Fruit fly (Drosophila melanogaster): ENCODE results near the gene SmD2.
A peak's percentile ranks its signal among the peaks of the same experiment; 100 is the strongest.

SmD2 gene

DNA sequence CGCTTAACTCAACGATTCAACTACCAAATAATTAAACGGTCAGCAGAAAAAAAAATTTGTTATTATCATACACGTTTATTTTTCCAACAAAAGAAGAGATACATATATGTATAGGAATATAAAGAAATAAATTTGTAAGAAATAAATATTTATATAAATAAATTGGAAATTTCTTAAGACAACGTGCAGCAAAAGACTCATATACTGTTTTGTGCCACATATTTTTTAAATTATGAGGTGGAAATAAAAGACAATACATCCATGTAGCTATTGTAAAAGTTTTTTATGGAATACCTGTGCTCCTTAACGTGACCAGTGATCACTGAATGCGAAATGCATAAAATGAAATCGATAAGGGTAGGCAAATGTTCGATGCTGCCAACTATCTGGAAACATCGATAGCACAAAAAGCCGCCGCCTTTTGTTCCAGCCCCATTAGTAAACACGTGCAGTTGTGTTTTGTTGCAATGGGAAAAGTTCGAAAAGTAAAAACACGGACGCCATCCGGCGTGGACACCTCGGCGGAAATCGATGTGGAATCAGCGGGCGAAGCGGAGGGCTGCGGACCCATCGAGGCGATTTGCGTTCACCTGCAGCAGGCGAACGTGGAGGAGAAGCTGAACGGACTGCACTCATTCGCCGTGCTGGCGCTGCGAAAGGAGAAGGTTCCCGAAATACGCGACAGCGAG, 23.0 kb upstream of the SmD2 start, which contains the start of gene CG10286:
TSS of gene CG10286 (plus strand) at position 416 of the 689 bp plus-strand sequence.
- TF ChIP-seq pad (GFP tag; optimal IDR thresholded peaks at IDR 0.05) (peak; percentile 3), tj (GFP tag; optimal IDR thresholded peaks at IDR 0.05) (peak; percentile 36), Mnt (GFP tag; optimal IDR thresholded peaks at IDR 0.05) (peak; percentile 97), CG11617 (GFP tag; optimal IDR thresholded peaks at IDR 0.05) (no peak), CG5204 (GFP tag; optimal IDR thresholded peaks at IDR 0.05) (no peak), bab1 (GFP tag; optimal IDR thresholded peaks at IDR 0.05) (peak; percentile 20), ovo (GFP tag; optimal IDR thresholded peaks at IDR 0.05) (no peak), CG14711 (tag; optimal IDR thresholded peaks at IDR 0.05) (peak; percentile 38), CG12768 (GFP tag; optimal IDR thresholded peaks at IDR 0.05) (no peak), CG7101 (tag; optimal IDR thresholded peaks at IDR 0.05) (peak; percentile 41), cic (GFP tag; optimal IDR thresholded peaks at IDR 0.05) (no peak), Crg-1 (GFP tag; optimal IDR thresholded peaks at IDR 0.05) (no peak), Clk (GFP tag; optimal IDR thresholded peaks at IDR 0.05) (no peak), CG1620 (GFP tag; optimal IDR thresholded peaks at IDR 0.05) (no peak), CG7045 (GFP tag; optimal IDR thresholded peaks at IDR 0.05) (no peak), cnc (optimal IDR thresholded peaks at IDR 0.05) (no peak), toe (GFP tag; optimal IDR thresholded peaks at IDR 0.05) (peak; percentile 37), Hr96 (GFP tag; optimal IDR thresholded peaks at IDR 0.05) (no peak), CG33017 (tag; optimal IDR thresholded peaks at IDR 0.05) (no peak), kay (GFP tag; ENCODE audit: borderline replicate concordance) (no peak)

DNA sequence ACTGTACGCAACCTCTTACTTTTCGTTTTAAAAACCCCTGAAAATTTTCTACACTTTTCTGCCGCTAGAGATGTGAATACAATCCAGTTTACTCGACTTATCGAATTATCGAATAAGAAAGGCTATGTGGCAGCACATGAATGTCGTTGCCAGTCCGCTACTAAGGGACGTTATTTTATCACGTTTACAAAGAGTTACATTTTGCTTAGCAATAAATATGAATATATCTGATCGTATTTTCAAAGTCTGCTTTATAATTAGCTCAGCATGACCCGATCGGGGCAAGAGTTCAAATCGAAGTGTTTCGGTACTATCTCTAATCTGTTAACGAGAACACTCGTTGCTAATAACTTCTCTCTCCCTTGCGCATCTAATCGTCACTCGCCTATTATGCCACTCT, 22.4 kb upstream of the SmD2 start, which contains the start of gene CG42724:
TSS of gene CG42724 (minus strand) at position 189 of the 400 bp plus-strand sequence.
- TF ChIP-seq CG12768 (GFP tag; optimal IDR thresholded peaks at IDR 0.05) (peak; percentile 16), toe (GFP tag; optimal IDR thresholded peaks at IDR 0.05) (peak; percentile 67), CG11617 (GFP tag; optimal IDR thresholded peaks at IDR 0.05) (peak; percentile 5), Hr96 (GFP tag; optimal IDR thresholded peaks at IDR 0.05) (no peak), tj (GFP tag; optimal IDR thresholded peaks at IDR 0.05) (no peak), Mnt (GFP tag; optimal IDR thresholded peaks at IDR 0.05) (peak; percentile 10)

DNA sequence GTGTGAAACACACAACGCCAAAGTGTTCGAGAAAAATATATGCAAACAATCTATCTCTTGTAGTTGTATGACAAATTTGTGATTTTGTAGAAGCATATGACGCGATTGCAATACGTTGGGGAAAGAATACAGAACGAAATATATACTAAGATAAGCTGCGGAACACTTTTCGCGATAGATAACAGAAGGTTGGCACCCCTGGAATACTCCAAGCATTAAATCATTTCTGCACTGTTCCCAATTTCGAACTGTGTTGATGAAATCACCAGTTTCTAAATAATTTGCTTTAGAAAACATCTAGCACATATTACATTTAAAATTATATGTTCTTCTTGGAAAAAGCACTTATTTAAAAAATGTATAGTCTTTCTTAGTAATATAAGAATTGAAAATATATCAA, 8.7 kb upstream of the SmD2 start:
- TF ChIP-seq kay (GFP tag; ENCODE audit: borderline replicate concordance) (peak; percentile 45), toe (GFP tag; optimal IDR thresholded peaks at IDR 0.05) (no peak)

DNA sequence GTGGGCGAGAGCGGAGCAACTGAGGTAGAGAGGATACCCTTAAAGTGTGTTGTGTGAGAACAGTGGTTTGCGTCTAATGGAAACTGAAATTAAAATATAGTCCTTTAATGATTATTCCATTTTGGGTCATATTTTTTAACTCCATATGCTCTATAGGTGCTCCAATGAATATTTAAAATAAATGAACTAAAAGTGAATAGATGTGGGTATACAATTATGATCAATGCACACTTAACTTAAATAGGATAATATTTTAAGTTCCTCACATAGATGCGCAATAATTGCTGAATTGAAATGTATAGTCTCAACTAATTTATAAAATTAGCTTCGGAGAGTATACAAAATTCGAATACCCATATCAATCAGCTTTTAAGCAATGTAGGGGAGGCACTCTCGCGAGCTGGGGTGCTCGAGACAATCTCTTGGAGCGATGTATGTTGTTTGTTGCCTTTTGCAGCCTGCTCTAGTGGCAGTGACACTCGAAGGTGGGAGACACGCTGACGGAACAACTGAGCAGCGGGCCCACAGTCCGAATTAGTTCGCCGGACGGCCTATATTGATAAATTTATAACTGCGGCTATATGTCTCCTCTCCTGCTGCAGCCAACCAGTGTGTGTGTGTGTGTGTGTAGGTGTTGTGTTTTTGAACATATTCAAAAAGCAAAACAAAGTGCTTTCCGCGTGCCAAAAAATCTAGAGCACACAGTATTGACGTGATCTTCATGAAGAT, 8.1 kb upstream of the SmD2 start:
- TF ChIP-seq tj (GFP tag; optimal IDR thresholded peaks at IDR 0.05) (peak; percentile 55), bab1 (GFP tag; optimal IDR thresholded peaks at IDR 0.05) (no peak), CG5204 (GFP tag; optimal IDR thresholded peaks at IDR 0.05) (peak; percentile 78), kay (GFP tag; ENCODE audit: borderline replicate concordance) (peak; percentile 61), cic (GFP tag; optimal IDR thresholded peaks at IDR 0.05) (peak; percentile 19), Crg-1 (GFP tag; optimal IDR thresholded peaks at IDR 0.05) (peak; percentile 22), ovo (GFP tag; optimal IDR thresholded peaks at IDR 0.05) (peak; percentile 6), CG7045 (GFP tag; optimal IDR thresholded peaks at IDR 0.05) (peak; percentile 70), CG7101 (tag; optimal IDR thresholded peaks at IDR 0.05) (peak; percentile 69), cnc (optimal IDR thresholded peaks at IDR 0.05) (no peak), CG33017 (tag; optimal IDR thresholded peaks at IDR 0.05) (peak; percentile 57), CG14711 (tag; optimal IDR thresholded peaks at IDR 0.05) (peak; percentile 53), Mnt (GFP tag; optimal IDR thresholded peaks at IDR 0.05) (peak; percentile 30), Hr96 (GFP tag; optimal IDR thresholded peaks at IDR 0.05) (peak; percentile 61), CG1620 (GFP tag; optimal IDR thresholded peaks at IDR 0.05) (peak; percentile 26), Clk (GFP tag; optimal IDR thresholded peaks at IDR 0.05) (peak; percentile 16), pad (GFP tag; optimal IDR thresholded peaks at IDR 0.05) (peak; percentile 60), toe (GFP tag; optimal IDR thresholded peaks at IDR 0.05) (peak; percentile 31), CG12768 (GFP tag; optimal IDR thresholded peaks at IDR 0.05) (peak; percentile 67), CG11617 (GFP tag; optimal IDR thresholded peaks at IDR 0.05) (peak; percentile 72)

DNA sequence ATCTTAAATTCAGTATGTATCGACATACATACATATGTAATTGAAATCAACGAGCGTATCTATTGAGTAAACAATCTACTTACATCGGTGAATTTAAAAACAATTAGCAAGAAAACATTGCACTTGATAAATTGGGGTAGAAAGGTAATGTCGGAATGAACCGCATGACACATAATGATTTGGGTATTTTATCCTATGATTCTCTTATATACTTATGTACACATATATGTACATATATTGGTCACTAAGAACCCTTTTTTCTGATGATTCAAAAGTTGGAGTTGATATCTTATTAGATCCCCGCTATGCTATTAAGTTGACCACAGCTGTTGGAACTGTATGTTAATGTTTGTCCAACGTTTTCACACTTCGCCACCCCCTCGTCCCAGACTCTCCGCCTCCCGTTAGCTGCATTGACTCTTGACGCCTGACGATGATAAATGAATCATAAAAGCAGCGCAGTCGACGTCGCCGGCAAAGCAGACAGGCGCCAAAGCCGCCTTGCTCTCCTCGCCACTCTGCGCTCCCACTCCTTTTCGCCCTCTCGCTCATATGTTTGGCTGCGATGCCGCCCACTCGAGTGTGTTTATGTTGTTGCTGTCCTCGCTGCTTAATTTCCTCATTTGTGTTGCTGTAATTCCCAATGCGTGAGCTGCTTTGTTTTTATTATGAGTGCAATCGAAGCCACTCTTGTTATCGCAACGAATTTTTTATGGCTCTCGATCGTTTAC, 7.3 kb upstream of the SmD2 start:
- TF ChIP-seq CG14711 (tag; optimal IDR thresholded peaks at IDR 0.05) (no peak), Hr96 (GFP tag; optimal IDR thresholded peaks at IDR 0.05) (no peak), Crg-1 (GFP tag; optimal IDR thresholded peaks at IDR 0.05) (no peak), CG7101 (tag; optimal IDR thresholded peaks at IDR 0.05) (no peak), ovo (GFP tag; optimal IDR thresholded peaks at IDR 0.05) (peak; percentile 26), CG12768 (GFP tag; optimal IDR thresholded peaks at IDR 0.05) (no peak), bab1 (GFP tag; optimal IDR thresholded peaks at IDR 0.05) (no peak), CG11617 (GFP tag; optimal IDR thresholded peaks at IDR 0.05) (no peak), Clk (GFP tag; optimal IDR thresholded peaks at IDR 0.05) (no peak), cic (GFP tag; optimal IDR thresholded peaks at IDR 0.05) (no peak), CG5204 (GFP tag; optimal IDR thresholded peaks at IDR 0.05) (peak; percentile 35), kay (GFP tag; ENCODE audit: borderline replicate concordance) (peak; percentile 84), pad (GFP tag; optimal IDR thresholded peaks at IDR 0.05) (peak; percentile 11), toe (GFP tag; optimal IDR thresholded peaks at IDR 0.05) (no peak), CG33017 (tag; optimal IDR thresholded peaks at IDR 0.05) (no peak), CG1620 (GFP tag; optimal IDR thresholded peaks at IDR 0.05) (no peak), cnc (optimal IDR thresholded peaks at IDR 0.05) (no peak), CG7045 (GFP tag; optimal IDR thresholded peaks at IDR 0.05) (no peak), Mnt (GFP tag; optimal IDR thresholded peaks at IDR 0.05) (no peak), tj (GFP tag; optimal IDR thresholded peaks at IDR 0.05) (no peak)
